Fruit fly (Drosophila melanogaster) whole organism, wandering third instar larva: Measurements from ENCODE around the gene CG14855.

ENCODE experiments used
- Abd-B ChIP-seq: fragments of >200 bp; optimal IDR thresholded peaks from 2 replicates; lab custom pipeline; 2017; ENCODE audit warnings: missing biosample characterization, missing genetic modification characterization
- CG32264 ChIP-seq: fragments of 200-800 bp; sonication (Bioruptor generic); optimal IDR thresholded peaks from 2 replicates; lab custom pipeline; 2016; ENCODE audit warnings: missing biosample characterization, missing genetic modification characterization
- CG9705 ChIP-seq: fragments of 200-800 bp; sonication (Bioruptor generic); optimal IDR thresholded peaks from 2 replicates; lab custom pipeline; 2018; ENCODE audit warnings: missing biosample characterization, mild to moderate bottlenecking, missing genetic modification characterization
- CrebA ChIP-seq: fragments of 200-800 bp; sonication (Bioruptor generic); optimal IDR thresholded peaks from 2 replicates; lab custom pipeline; 2016; ENCODE audit warnings: missing biosample characterization, mild to moderate bottlenecking, missing genetic modification characterization, borderline replicate concordance
- Dfd ChIP-seq: fragments of >200 bp; optimal IDR thresholded peaks from 2 replicates; lab custom pipeline; 2017; ENCODE audit warnings: missing biosample characterization, missing genetic modification characterization
- Dif ChIP-seq: fragments of 200-275, 200-300 bp; sonication (Bioruptor generic); optimal IDR thresholded peaks from 2 replicates; lab custom pipeline; 2018; ENCODE audit warnings: missing biosample characterization, missing genetic modification characterization; ENCODE audit not compliant: partially characterized antibody
- GATAd ChIP-seq: sonication (Bioruptor generic); optimal IDR thresholded peaks from 2 replicates; lab custom pipeline; 2016; ENCODE audit warnings: missing biosample characterization, missing genetic modification characterization
- HLH106 ChIP-seq: fragments of 200-800 bp; optimal IDR thresholded peaks from 3 replicates; lab custom pipeline; 2019; ENCODE audit warnings: missing biosample characterization, mild to moderate bottlenecking, missing genetic modification characterization, moderate library complexity
- Hnf4 ChIP-seq: fragments of 200-800 bp; sonication (Bioruptor generic); optimal IDR thresholded peaks from 2 replicates; lab custom pipeline; 2016; ENCODE audit warnings: missing biosample characterization, mild to moderate bottlenecking, missing genetic modification characterization
- Hr78 ChIP-seq: fragments of >200 bp; optimal IDR thresholded peaks from 2 replicates; lab custom pipeline; 2017; ENCODE audit warnings: missing biosample characterization, missing genetic modification characterization
- Hr83 ChIP-seq: fragments of 200-300 bp; sonication (Bioruptor generic); optimal IDR thresholded peaks from 2 replicates; lab custom pipeline; 2016; ENCODE audit warnings: missing biosample characterization, mild to moderate bottlenecking, missing genetic modification characterization, moderate library complexity; ENCODE audit not compliant: poor library complexity, severe bottlenecking
- Jra ChIP-seq: sonication (Bioruptor generic); optimal IDR thresholded peaks from 2 replicates; lab custom pipeline; 2016; ENCODE audit warnings: missing biosample characterization, missing genetic modification characterization
- Mio ChIP-seq: sonication (Bioruptor generic); optimal IDR thresholded peaks from 2 replicates; lab custom pipeline; 2016; ENCODE audit warnings: missing biosample characterization, missing genetic modification characterization
- Myc ChIP-seq: fragments of >200 bp; optimal IDR thresholded peaks from 2 replicates; lab custom pipeline; 2017
- N ChIP-seq: fragments of >200 bp; optimal IDR thresholded peaks from 2 replicates; lab custom pipeline; 2018; ENCODE audit warnings: missing biosample characterization, missing external identifiers, missing genetic modification characterization
- OdsH ChIP-seq: fragments of 200-800 bp; sonication (Bioruptor generic); optimal IDR thresholded peaks from 2 replicates; lab custom pipeline; 2016; ENCODE audit warnings: missing biosample characterization, mild to moderate bottlenecking, missing genetic modification characterization
- Rel ChIP-seq, 2 experiments: fragments of 200-800 bp; sonication (Bioruptor generic) in 1 of 2; optimal IDR thresholded peaks; 2 replicates in 1 of 2; 3 replicates in 1 of 2; lab custom pipeline; 2016 to 2019; ENCODE audit warnings: mild to moderate bottlenecking in 2 of 2, missing biosample characterization in 2 of 2, missing genetic modification characterization in 2 of 2, moderate library complexity in 1 of 2
- Sp1 ChIP-seq: fragments of 200-800 bp; sonication (Bioruptor generic); optimal IDR thresholded peaks from 3 replicates; lab custom pipeline; 2019; ENCODE audit warnings: missing biosample characterization, mild to moderate bottlenecking, missing genetic modification characterization, moderate library complexity
- Vsx2 ChIP-seq: fragments of 200-300, 225-300 bp; sonication (Bioruptor generic); optimal IDR thresholded peaks from 2 replicates; lab custom pipeline; 2018; ENCODE audit warnings: missing biosample characterization, missing genetic modification characterization; ENCODE audit not compliant: partially characterized antibody
- br ChIP-seq: fragments of 200-800 bp; sonication (Bioruptor generic); optimal IDR thresholded peaks from 2 replicates; lab custom pipeline; 2016; ENCODE audit warnings: missing biosample characterization, missing genetic modification characterization
- brk ChIP-seq: fragments of 200-800 bp; sonication (Bioruptor generic); optimal IDR thresholded peaks from 2 replicates; lab custom pipeline; 2016; ENCODE audit warnings: missing biosample characterization, mild to moderate bottlenecking, missing genetic modification characterization
- dl ChIP-seq, 2 experiments: fragments of 175-275, 200-275 bp in 1 of 2; fragments of 200-275 bp in 1 of 2; sonication (Bioruptor generic); optimal IDR thresholded peaks; lab custom pipeline; 2018; ENCODE audit warnings: mild to moderate bottlenecking in 2 of 2, missing biosample characterization in 2 of 2, missing genetic modification characterization in 2 of 2, moderate library complexity in 2 of 2; ENCODE audit not compliant: partially characterized antibody in 2 of 2, insufficient read depth in 1 of 2
- dmrt93B ChIP-seq: fragments of 200-800 bp; sonication (Bioruptor generic); optimal IDR thresholded peaks from 2 replicates; lab custom pipeline; 2018; ENCODE audit warnings: missing biosample characterization, mild to moderate bottlenecking, missing genetic modification characterization
- dsf ChIP-seq: sonication (Bioruptor generic); optimal IDR thresholded peaks from 2 replicates; lab custom pipeline; 2016; ENCODE audit warnings: missing biosample characterization, missing genetic modification characterization, borderline replicate concordance
- ey ChIP-seq: fragments of 200-800 bp; sonication (Bioruptor generic); optimal IDR thresholded peaks from 2 replicates; lab custom pipeline; 2016; ENCODE audit warnings: missing biosample characterization, missing genetic modification characterization
- foxo ChIP-seq, 2 experiments: fragments of 200-800 bp; sonication (Bioruptor generic); optimal IDR thresholded peaks; 2 replicates in 1 of 2; 3 replicates in 1 of 2; lab custom pipeline; 2016 to 2017; ENCODE audit warnings: missing biosample characterization in 2 of 2, missing genetic modification characterization in 2 of 2
- fru ChIP-seq: fragments of 200-800 bp; sonication (Bioruptor generic); optimal IDR thresholded peaks from 3 replicates; lab custom pipeline; 2016; ENCODE audit warnings: missing biosample characterization, mild to moderate bottlenecking, missing genetic modification characterization
- h ChIP-seq: fragments of 200-800 bp; sonication (Bioruptor generic); optimal IDR thresholded peaks from 3 replicates; lab custom pipeline; 2016; ENCODE audit warnings: missing biosample characterization, mild to moderate bottlenecking, missing genetic modification characterization
- jim ChIP-seq: fragments of 175-275, 200-325 bp; sonication (Bioruptor generic); optimal IDR thresholded peaks from 2 replicates; lab custom pipeline; 2016; ENCODE audit warnings: missing biosample characterization, mild to moderate bottlenecking, missing genetic modification characterization
- lola ChIP-seq: fragments of >200 bp; optimal IDR thresholded peaks from 2 replicates; lab custom pipeline; 2017; ENCODE audit warnings: missing biosample characterization, missing genetic modification characterization
- pan ChIP-seq: fragments of >200 bp; optimal IDR thresholded peaks from 2 replicates; lab custom pipeline; 2017
- psq ChIP-seq: fragments of 200-800 bp; sonication (Bioruptor generic); optimal IDR thresholded peaks from 3 replicates; lab custom pipeline; 2017; ENCODE audit warnings: missing biosample characterization, mild to moderate bottlenecking, missing genetic modification characterization, moderate library complexity
- rgr ChIP-seq: fragments of 200-800 bp; sonication (Bioruptor generic); optimal IDR thresholded peaks from 3 replicates; lab custom pipeline; 2016; ENCODE audit warnings: missing biosample characterization, mild to moderate bottlenecking, missing genetic modification characterization
- sage ChIP-seq: fragments of 200-800 bp; sonication (Bioruptor generic); optimal IDR thresholded peaks from 2 replicates; lab custom pipeline; 2016; ENCODE audit warnings: missing biosample characterization, mild to moderate bottlenecking, missing genetic modification characterization
- sv ChIP-seq: fragments of 200-800 bp; sonication (Bioruptor generic); optimal IDR thresholded peaks from 3 replicates; lab custom pipeline; 2016; ENCODE audit warnings: missing biosample characterization, missing genetic modification characterization
- tai ChIP-seq: sonication (Bioruptor generic); optimal IDR thresholded peaks from 2 replicates; lab custom pipeline; 2016; ENCODE audit warnings: missing biosample characterization, missing genetic modification characterization
- usp ChIP-seq: fragments of >200 bp; optimal IDR thresholded peaks from 2 replicates; lab custom pipeline; 2017; ENCODE audit warnings: missing biosample characterization, missing genetic modification characterization
- woc ChIP-seq: sonication (Bioruptor generic); optimal IDR thresholded peaks from 2 replicates; lab custom pipeline; 2016; ENCODE audit warnings: missing biosample characterization, mild to moderate bottlenecking, missing genetic modification characterization

The CG14855 gene

dm6 chr3R:14801407-14801806 lies 5.3 kb downstream of the CG14855 start, which contains the start of gene CG14857:
Gene CG14857 (plus strand): TSS chr3R:14801773.
- TF ChIP-seq lola (no peak), CG9705 (GFP tag; lab: Kevin White, UChicago) (no peak), CrebA (no peak), HLH106 (tag; lab: Kevin White, UChicago) (no peak), dl (GFP tag; optimal IDR thresholded peaks at IDR 0.05; lab: Kevin White, UChicago; ENCODE audit: insufficient read depth in 1 of 2, partially characterized antibody in 2 of 2) (no peak), OdsH (no peak), GATAd (GFP tag; lab: Kevin White, UChicago) (no peak), Hnf4 (GFP tag; lab: Kevin White, UChicago) (no peak), Jra (GFP tag; lab: Kevin White, UChicago) (no peak), woc (GFP tag; lab: Kevin White, UChicago) (no peak), fru (no peak), pan (lab: Kevin White, UChicago) (no peak), tai (GFP tag; lab: Kevin White, UChicago) (no peak), Abd-B (GFP tag; lab: Kevin White, UChicago) (no peak), psq (GFP tag; lab: Kevin White, UChicago) (no peak), Rel (GFP tag; optimal IDR thresholded peaks at IDR 0.05; lab: Kevin White, UChicago) (no peak), Rel (tag; optimal IDR thresholded peaks at IDR 0.05; lab: Kevin White, UChicago) (no peak), foxo (GFP tag; optimal IDR thresholded peaks at IDR 0.05; lab: Kevin White, UChicago) (no peak)

- TF ChIP-seq Vsx2 (GFP tag; lab: Kevin White, UChicago) (no peak), dl (GFP tag; optimal IDR thresholded peaks at IDR 0.05; lab: Kevin White, UChicago; ENCODE audit: insufficient read depth in 1 of 2, partially characterized antibody in 2 of 2) (no peak), Rel (GFP tag; optimal IDR thresholded peaks at IDR 0.05; lab: Kevin White, UChicago) (no peak), Rel (tag; optimal IDR thresholded peaks at IDR 0.05; lab: Kevin White, UChicago) (no peak), h (no peak), fru (no peak), ey (no peak), lola (no peak), dsf (GFP tag; lab: Kevin White, UChicago) (no peak)
These were observed 14.6 kb downstream of the CG14855 start for dm6 chr3R:14810703-14811102.

- TF ChIP-seq OdsH (peak; percentile 7), Sp1 (GFP tag; lab: Kevin White, UChicago) (peak; percentile 23), Jra (GFP tag; lab: Kevin White, UChicago) (peak; percentile 4), HLH106 (tag; lab: Kevin White, UChicago) (no peak), Rel (GFP tag; optimal IDR thresholded peaks at IDR 0.05; lab: Kevin White, UChicago) (peak; percentile 51), Rel (tag; optimal IDR thresholded peaks at IDR 0.05; lab: Kevin White, UChicago) (no peak), CrebA (no peak), Myc (lab: Kevin White, UChicago) (no peak), Dif (peak; percentile 87), br (peak; percentile 47), usp (GFP tag; lab: Kevin White, UChicago) (no peak), Dfd (GFP tag; lab: Kevin White, UChicago) (no peak), N (no peak), fru (no peak), ey (no peak), Hr83 (GFP tag; lab: Kevin White, UChicago) (peak; percentile 45), psq (GFP tag; lab: Kevin White, UChicago) (peak; percentile 34), Hnf4 (GFP tag; lab: Kevin White, UChicago) (no peak), jim (GFP tag; lab: Kevin White, UChicago) (no peak), Hr78 (GFP tag; lab: Kevin White, UChicago) (no peak), pan (lab: Kevin White, UChicago) (no peak), rgr (GFP tag; lab: Kevin White, UChicago) (peak; percentile 40), Vsx2 (GFP tag; lab: Kevin White, UChicago) (no peak), sv (GFP tag; lab: Kevin White, UChicago) (no peak), dmrt93B (no peak), CG9705 (GFP tag; lab: Kevin White, UChicago) (no peak), lola (no peak), Mio (GFP tag; lab: Kevin White, UChicago) (no peak), Abd-B (GFP tag; lab: Kevin White, UChicago) (no peak), CG32264 (GFP tag; lab: Kevin White, UChicago) (no peak), GATAd (GFP tag; lab: Kevin White, UChicago) (no peak), tai (GFP tag; lab: Kevin White, UChicago) (no peak), foxo (GFP tag; optimal IDR thresholded peaks at IDR 0.05; lab: Kevin White, UChicago) (no peak), sage (GFP tag; lab: Kevin White, UChicago) (no peak), brk (no peak), woc (GFP tag; lab: Kevin White, UChicago) (no peak), h (peak; percentile 56), dsf (GFP tag; lab: Kevin White, UChicago) (no peak), dl (GFP tag; optimal IDR thresholded peaks at IDR 0.05; lab: Kevin White, UChicago; ENCODE audit: insufficient read depth in 1 of 2, partially characterized antibody in 2 of 2) (peak; percentile 76 to 82)
- TF ChIP-seq, all 38 proteins: peak for 11
These were observed 21.7 kb downstream of the CG14855 start for dm6 chr3R:14817721-14818215.
